Fruit fly (Drosophila melanogaster): ENCODE measurements around the gene TSG101.

TSG101 gene

dm6 chr3L:16801499-16802452 lies 40.3 kb upstream of the TSG101 start (continued):
- TF ChIP-seq CG18011 (GFP tag; optimal IDR thresholded peaks at IDR 0.05) (no peak), Doc3 (GFP tag; IDR thresholded peaks at IDR 0.05; ENCODE audit: partially characterized antibody) (no peak), CkIIα-i1 (GFP tag; IDR thresholded peaks at IDR 0.05) (no peak), Fer1 (GFP tag; optimal IDR thresholded peaks at IDR 0.05) (peak; percentile 40), CG14441 (GFP tag; IDR thresholded peaks at IDR 0.05) (peak; percentile 66), Nf-YB (GFP tag; optimal IDR thresholded peaks at IDR 0.05) (peak; percentile 44), toy (GFP tag; IDR thresholded peaks at IDR 0.05) (no peak), yki (optimal IDR thresholded peaks at IDR 0.05) (no peak), shn (GFP tag; optimal IDR thresholded peaks at IDR 0.05) (peak; percentile 5), CG11723 (GFP tag; optimal IDR thresholded peaks at IDR 0.05) (no peak), luna (GFP tag; optimal IDR thresholded peaks at IDR 0.05) (no peak), Mrtf (GFP tag; IDR thresholded peaks at IDR 0.05) (no peak), tin (GFP tag; optimal IDR thresholded peaks at IDR 0.05) (peak; percentile 46), CG17361 (GFP tag; IDR thresholded peaks at IDR 0.05) (peak; percentile 80), CG2889 (GFP tag; IDR thresholded peaks at IDR 0.05) (no peak), Usf (GFP tag; optimal IDR thresholded peaks at IDR 0.05) (peak; percentile 22), gce (GFP tag; IDR thresholded peaks at IDR 0.05) (no peak), HLH3B (GFP tag; IDR thresholded peaks at IDR 0.05) (no peak; the same call in none of the 2 replicates), CG7963 (GFP tag; IDR thresholded peaks at IDR 0.05; ENCODE audit: partially characterized antibody) (no peak), TFAM (GFP tag; optimal IDR thresholded peaks at IDR 0.05) (no peak), sisA (GFP tag; IDR thresholded peaks at IDR 0.05) (peak; percentile 61), Xrp1 (GFP tag; IDR thresholded peaks at IDR 0.05) (peak; percentile 84), Neu2 (GFP tag; optimal IDR thresholded peaks at IDR 0.05; ENCODE audit: borderline replicate concordance) (no peak), CG11398 (GFP tag; optimal IDR thresholded peaks at IDR 0.05) (no peak), CG2712 (tag; optimal IDR thresholded peaks at IDR 0.05) (peak; percentile 73), disco-r (GFP tag; optimal IDR thresholded peaks at IDR 0.05) (no peak), Rx (GFP tag; IDR thresholded peaks at IDR 0.05) (no peak), CG1602 (GFP tag; optimal IDR thresholded peaks at IDR 0.05) (peak; percentile 56), gt (GFP tag; IDR thresholded peaks at IDR 0.05) (no peak), repo (GFP tag; optimal IDR thresholded peaks at IDR 0.05) (no peak), Mad (GFP tag; optimal IDR thresholded peaks at IDR 0.05) (peak; percentile 14), gfzf (GFP tag; optimal IDR thresholded peaks at IDR 0.05) (no peak), ftz-f1 (GFP tag; optimal IDR thresholded peaks at IDR 0.05) (no peak), CG1603 (tag; optimal IDR thresholded peaks at IDR 0.05) (no peak), sens (GFP tag) (peak; percentile 92), CG2202 (tag; optimal IDR thresholded peaks at IDR 0.05) (no peak), CG18262 (tag; optimal IDR thresholded peaks at IDR 0.05) (peak; percentile 62), Sox100B (GFP tag; optimal IDR thresholded peaks at IDR 0.05) (peak; percentile 49), trem (tag; optimal IDR thresholded peaks at IDR 0.05) (no peak), nmo (GFP tag; optimal IDR thresholded peaks at IDR 0.05) (peak; percentile 75), CG17802 (tag; optimal IDR thresholded peaks at IDR 0.05) (no peak), tll (GFP tag; optimal IDR thresholded peaks at IDR 0.05) (no peak), caup (GFP tag; optimal IDR thresholded peaks at IDR 0.05; ENCODE audit: severe bottlenecking) (peak; percentile 39), CG7357 (GFP tag; IDR thresholded peaks at IDR 0.05) (no peak), ttk (GFP tag; IDR thresholded peaks at IDR 0.05) (0 out of 2 replicates have a peak, but pooled peaks have one; percentile 6), CG32532 (GFP tag; IDR thresholded peaks at IDR 0.05) (no peak), Med (GFP tag) (peak; percentile 67), CG3407 (GFP tag; optimal IDR thresholded peaks at IDR 0.05) (no peak), CG6791 (GFP tag; IDR thresholded peaks at IDR 0.05; ENCODE audit: partially characterized antibody) (no peak)
